Worm (Caenorhabditis elegans) whole organism, L4/young adult: ENCODE measurements around the gene F43C11.10.

Experiments used
- W03F9.2 ChIP-seq: fragments of 150-350 bp; optimal IDR thresholded peaks from 2 replicates; lab custom pipeline; 2014; ENCODE audit warnings: missing biosample characterization, missing genetic modification characterization
- dao-5 ChIP-seq: sonication (generic microtip); optimal IDR thresholded peaks from 2 replicates; lab custom pipeline; 2016; ENCODE audit warnings: missing genotype, missing genetic modification characterization, moderate library complexity, missing compliant biosample characterization
- him-1 ChIP-seq: sonication (generic microtip); optimal IDR thresholded peaks from 2 replicates; lab custom pipeline; 2016; ENCODE audit warnings: missing genotype, missing genetic modification reagents, missing genetic modification characterization, missing compliant biosample characterization

ce11 chrII:2390884-2391283, 38.4 kb upstream of the F43C11.10 start, which contains the start of gene F16G10.10:
- TF ChIP-seq him-1 (tag; lab: Kevin White, UChicago): no peak
- no peak for TF ChIP-seq W03F9.2
- TF ChIP-seq dao-5 (tag; lab: Kevin White, UChicago): no peak
